Fruit fly (Drosophila melanogaster) Kc167 (cell line): Measurements from ENCODE around the gene CG4440.

Source experiments
- Myc ChIP-seq: fragments of >200 bp; optimal IDR thresholded peaks from 2 replicates; lab custom pipeline; 2017; ENCODE audit warnings: missing external identifiers
- Sin3A ChIP-seq: fragments of >200 bp; optimal IDR thresholded peaks from 2 replicates; lab custom pipeline; 2018; ENCODE audit warnings: missing external identifiers
- h ChIP-seq: fragments of >200 bp; optimal IDR thresholded peaks from 3 replicates; lab custom pipeline; 2018; ENCODE audit warnings: missing external identifiers
- insv ChIP-seq: fragments of >200 bp; optimal IDR thresholded peaks from 3 replicates; lab custom pipeline; 2018; ENCODE audit warnings: missing external identifiers
- psq ChIP-seq: fragments of >200 bp; optimal IDR thresholded peaks from 2 replicates; lab custom pipeline; 2017; ENCODE audit warnings: missing external identifiers
- ttk ChIP-seq: sonication (Bioruptor generic); optimal IDR thresholded peaks from 2 replicates; lab custom pipeline; 2017; ENCODE audit warnings: missing external identifiers

DNA sequence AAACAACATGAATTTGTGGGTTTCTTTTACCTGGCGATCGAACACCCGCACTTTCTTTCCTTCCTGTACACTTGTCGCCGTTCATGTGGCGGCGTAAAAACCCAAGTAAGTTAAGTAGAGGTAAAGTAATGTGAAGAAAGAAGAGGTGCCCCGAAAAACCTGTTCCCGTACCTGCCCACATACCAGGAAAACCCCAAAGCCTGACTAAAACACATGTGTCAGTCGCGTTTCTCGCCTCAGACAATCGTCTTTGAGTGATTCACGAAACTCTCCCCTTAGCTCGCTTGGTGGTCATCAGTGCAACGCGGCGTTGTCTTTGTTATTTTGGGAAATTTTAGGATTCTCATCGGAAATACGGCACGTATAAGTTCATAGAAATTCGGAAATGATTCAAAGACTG is 6.2 kb upstream of the CG4440 start:
- TF ChIP-seq Sin3A (lab: Kevin White, UChicago): no peak
- no peak for TF ChIP-seq insv (lab: Kevin White, UChicago)
- TF ChIP-seq h (lab: Kevin White, UChicago): no peak
- no peak for TF ChIP-seq psq (lab: Kevin White, UChicago)
- TF ChIP-seq ttk (lab: Kevin White, UChicago): no peak
- no peak for TF ChIP-seq Myc (lab: Kevin White, UChicago)
